Worm (Caenorhabditis elegans) whole organism, L4 larva: Measurements from ENCODE around the gene T21E8.6.

ENCODE experiments used
- D1046.2 ChIP-seq: fragments of 200-800 bp; sonication (Bioruptor generic); IDR thresholded peaks from 2 replicates; pipeline ENCODE4 v1.3.6; 2022; ENCODE audit warnings: missing genetic modification characterization, missing compliant biosample characterization
- F10B5.3 ChIP-seq: sonication (generic microtip); optimal IDR thresholded peaks from 2 replicates; lab custom pipeline; 2016; ENCODE audit warnings: mild to moderate bottlenecking, missing genetic modification characterization, missing compliant biosample characterization
- F44E2.7 ChIP-seq: fragments of 200-800 bp; sonication (Bioruptor generic); IDR thresholded peaks from 2 replicates; pipeline ENCODE4 v2.1.2; 2022; ENCODE audit warnings: missing genetic modification characterization, missing compliant biosample characterization
- T26A8.4 ChIP-seq: fragments of 200-800 bp; sonication (Bioruptor generic); IDR thresholded peaks from 2 replicates; pipeline ENCODE4 v1.3.6; 2022; ENCODE audit warnings: missing genetic modification characterization, missing compliant biosample characterization
- Y105C5A.15 ChIP-seq: fragments of 200-800 bp; sonication (Bioruptor generic); IDR thresholded peaks from 2 replicates; pipeline ENCODE4 v1.3.6; 2022; ENCODE audit warnings: missing genetic modification characterization, missing compliant biosample characterization
- Y48G9A.11 ChIP-seq: fragments of 200-800 bp; sonication (Bioruptor generic); IDR thresholded peaks from 2 replicates; pipeline ENCODE4 v1.3.6; 2022; ENCODE audit warnings: missing genetic modification reagents, missing genetic modification characterization, missing compliant biosample characterization
- Y5F2A.4 ChIP-seq: fragments of 200-800 bp; sonication (Bioruptor generic); optimal IDR thresholded peaks from 2 replicates; lab custom pipeline; 2018; ENCODE audit warnings: mild to moderate bottlenecking, missing genetic modification characterization, missing compliant biosample characterization
- Y75B8A.6 ChIP-seq: fragments of 200-800 bp; sonication (Bioruptor generic); IDR thresholded peaks from 2 replicates; pipeline ENCODE4 v1.3.6; 2022; ENCODE audit warnings: missing genetic modification reagents, missing genetic modification characterization, missing compliant biosample characterization
- ZK337.2 ChIP-seq: fragments of 200-800 bp; sonication (Bioruptor generic); IDR thresholded peaks from 2 replicates; pipeline ENCODE4 v1.3.6; 2022; ENCODE audit warnings: missing genetic modification reagents, missing genetic modification characterization, missing compliant biosample characterization
- ZK546.5 ChIP-seq, 2 experiments: sonication (generic microtip); optimal IDR thresholded peaks; 2 replicates each; lab custom pipeline; 2017; ENCODE audit warnings: missing biosample characterization in 2 of 2, missing genetic modification characterization in 2 of 2
- aha-1 ChIP-seq: fragments of 150-350 bp; peaks from one replicate; lab custom pipeline; 2014; ENCODE audit warnings: missing biosample characterization, missing genetic modification characterization
- aly-2 ChIP-seq: sonication (generic microtip); optimal IDR thresholded peaks from 2 replicates; lab custom pipeline; 2018; ENCODE audit warnings: missing biosample characterization, missing genetic modification characterization
- arid-1 ChIP-seq: fragments of 200-800 bp; sonication (Bioruptor generic); conservative IDR thresholded peaks from 2 replicates; pipeline ENCODE4 v1.3.6; 2022; ENCODE audit warnings: missing genetic modification reagents, missing genetic modification characterization, missing compliant biosample characterization
- ceh-20 ChIP-seq: fragments of 200-800 bp; sonication (Bioruptor generic); IDR thresholded peaks from 2 replicates; pipeline ENCODE4 v1.3.6; 2022; ENCODE audit warnings: missing genetic modification reagents, missing genetic modification characterization, missing compliant biosample characterization
- ceh-44 ChIP-seq: fragments of 200-800 bp; sonication (Bioruptor generic); IDR thresholded peaks from 2 replicates; pipeline ENCODE4 v1.3.6; 2022; ENCODE audit warnings: missing genetic modification reagents, missing genetic modification characterization, missing compliant biosample characterization
- cey-2 ChIP-seq: sonication (generic microtip); optimal IDR thresholded peaks from 3 replicates; lab custom pipeline; 2017; ENCODE audit warnings: missing genetic modification characterization, mild to moderate bottlenecking, missing compliant biosample characterization, antibody characterized with exemption, borderline replicate concordance; ENCODE audit not compliant: insufficient read depth
- daf-12 ChIP-seq: fragments of 150-350 bp; optimal IDR thresholded peaks from 2 replicates; lab custom pipeline; 2014; ENCODE audit warnings: missing biosample characterization, missing genetic modification reagents, missing genetic modification characterization
- dmd-6 ChIP-seq: fragments of 200-800 bp; sonication (Bioruptor generic); IDR thresholded peaks from 2 replicates; pipeline ENCODE4 v1.3.6; 2022; ENCODE audit warnings: missing genetic modification reagents, missing genetic modification characterization, missing compliant biosample characterization
- dmd-8 ChIP-seq: fragments of 200-800 bp; sonication (Bioruptor generic); IDR thresholded peaks from 2 replicates; pipeline ENCODE4 v1.3.6; 2022; ENCODE audit warnings: missing genetic modification characterization, missing compliant biosample characterization
- dpl-1 ChIP-seq: fragments of 150-350 bp; optimal IDR thresholded peaks from 2 replicates; lab custom pipeline; 2014; ENCODE audit warnings: missing biosample characterization, missing genetic modification reagents, missing genetic modification characterization
- duxl-1 ChIP-seq: sonication (generic microtip); optimal IDR thresholded peaks from 2 replicates; lab custom pipeline; 2016; ENCODE audit warnings: mild to moderate bottlenecking, missing genetic modification characterization, moderate library complexity, missing compliant biosample characterization; ENCODE audit not compliant: poor library complexity
- fkh-10 ChIP-seq: fragments of 150-350 bp; optimal IDR thresholded peaks from 2 replicates; lab custom pipeline; 2014; ENCODE audit warnings: missing biosample characterization, missing genetic modification reagents, missing genetic modification characterization
- fos-1 ChIP-seq: fragments of 150-350 bp; optimal IDR thresholded peaks from 2 replicates; lab custom pipeline; 2014; ENCODE audit warnings: missing biosample characterization, missing genetic modification characterization
- hlh-11 ChIP-seq: fragments of 200-800 bp; sonication (Bioruptor generic); optimal IDR thresholded peaks from 2 replicates; lab custom pipeline; 2018; ENCODE audit warnings: mild to moderate bottlenecking, missing genetic modification characterization, missing compliant biosample characterization
- hmg-1.1 ChIP-seq: fragments of 200-800 bp; sonication (Bioruptor generic); IDR thresholded peaks from 2 replicates; pipeline ENCODE4 v1.3.6; 2022; ENCODE audit warnings: missing genetic modification reagents, missing genetic modification characterization, missing compliant biosample characterization
- lim-7 ChIP-seq: fragments of 200-800 bp; sonication (Bioruptor generic); IDR thresholded peaks from 2 replicates; pipeline ENCODE4 v1.3.6; 2022; ENCODE audit warnings: missing genetic modification characterization, missing compliant biosample characterization
- lin-13 ChIP-seq: fragments of 150-350 bp; optimal IDR thresholded peaks from 2 replicates; lab custom pipeline; 2014; ENCODE audit warnings: missing biosample characterization, missing genetic modification reagents, missing genetic modification characterization
- lin-15B ChIP-seq: fragments of 150-350 bp; sonication (generic microtip); optimal IDR thresholded peaks from 3 replicates; lab custom pipeline; 2014; ENCODE audit warnings: missing biosample characterization, missing genetic modification characterization
- lin-29 ChIP-seq: fragments of 200-800 bp; sonication (Bioruptor generic); IDR thresholded peaks from 2 replicates; pipeline ENCODE4 v1.3.6; 2022; ENCODE audit warnings: missing genetic modification reagents, missing genetic modification characterization, missing compliant biosample characterization
- lin-38 ChIP-seq: fragments of 200-800 bp; sonication (Bioruptor generic); IDR thresholded peaks from 2 replicates; pipeline ENCODE4 v1.3.6; 2022; ENCODE audit warnings: missing genetic modification reagents, missing genetic modification characterization, missing compliant biosample characterization
- lin-39 ChIP-seq: fragments of 150-350 bp; optimal IDR thresholded peaks from 2 replicates; lab custom pipeline; 2014; ENCODE audit warnings: missing biosample characterization, missing genetic modification reagents, missing genetic modification characterization
- lsy-2 ChIP-seq, 2 experiments: fragments of 150-350 bp in 1 of 2; sonication (generic microtip) in 1 of 2; optimal IDR thresholded peaks; 2 replicates each; lab custom pipeline; 2014 to 2017; ENCODE audit warnings: missing biosample characterization in 2 of 2, missing genetic modification characterization in 2 of 2
- mdl-1 ChIP-seq, 2 experiments: fragments of 150-350 bp in 1 of 2; sonication (generic microtip) in 1 of 2; optimal IDR thresholded peaks; 2 replicates each; lab custom pipeline; 2014 to 2017; ENCODE audit warnings: missing biosample characterization in 2 of 2, missing genetic modification characterization in 2 of 2
- mep-1 ChIP-seq: fragments of 150-350 bp; sonication (generic microtip); optimal IDR thresholded peaks from 3 replicates; lab custom pipeline; 2014; ENCODE audit warnings: missing biosample characterization, missing genetic modification characterization
- nhr-10 ChIP-seq: fragments of 150-350 bp; optimal IDR thresholded peaks from 2 replicates; lab custom pipeline; 2014; ENCODE audit warnings: missing biosample characterization, missing genetic modification characterization
- nhr-102 ChIP-seq: sonication (generic microtip); optimal IDR thresholded peaks from 2 replicates; lab custom pipeline; 2016; ENCODE audit warnings: mild to moderate bottlenecking, missing genetic modification characterization, moderate library complexity, missing compliant biosample characterization
- nhr-11 ChIP-seq: fragments of 150-350 bp; optimal IDR thresholded peaks from 2 replicates; lab custom pipeline; 2014; ENCODE audit warnings: missing biosample characterization, missing genetic modification characterization
- nhr-111 ChIP-seq: fragments of 200-800 bp; sonication (Bioruptor generic); optimal IDR thresholded peaks from 2 replicates; lab custom pipeline; 2018; ENCODE audit warnings: mild to moderate bottlenecking, missing genetic modification characterization, missing compliant biosample characterization
- nhr-25 ChIP-seq: sonication (generic microtip); optimal IDR thresholded peaks from 2 replicates; lab custom pipeline; 2017; ENCODE audit warnings: missing genetic modification characterization, mild to moderate bottlenecking, missing compliant biosample characterization, antibody characterized with exemption, moderate library complexity, borderline replicate concordance; ENCODE audit not compliant: insufficient read depth
- nhr-48 ChIP-seq: sonication (generic microtip); optimal IDR thresholded peaks from 2 replicates; lab custom pipeline; 2016; ENCODE audit warnings: mild to moderate bottlenecking, missing genetic modification characterization, missing compliant biosample characterization
- nhr-6 ChIP-seq: fragments of 150-350 bp; optimal IDR thresholded peaks from 2 replicates; lab custom pipeline; 2014; ENCODE audit warnings: missing biosample characterization, missing genetic modification characterization
- nhr-77 ChIP-seq: fragments of 150-350 bp; optimal IDR thresholded peaks from 2 replicates; lab custom pipeline; 2014; ENCODE audit warnings: missing biosample characterization, missing genetic modification characterization
- pha-4 ChIP-seq, 2 experiments: fragments of 150-350 bp in 1 of 2; fragments of 200-800 bp in 1 of 2; sonication (Bioruptor generic) in 1 of 2; IDR thresholded peaks in 1 of 2; optimal IDR thresholded peaks in 1 of 2; 2 replicates each; pipeline versions ENCODE4 v1.3.6 to Lab custom; 2014 to 2022; ENCODE audit warnings: missing genetic modification characterization in 2 of 2, missing genetic modification reagents in 2 of 2, missing biosample characterization in 1 of 2, missing compliant biosample characterization in 1 of 2
- saeg-2 ChIP-seq: fragments of 200-800 bp; sonication (Bioruptor generic); IDR thresholded peaks from 2 replicates; pipeline ENCODE4 v1.3.6; 2022; ENCODE audit warnings: missing genetic modification reagents, missing genetic modification characterization, missing compliant biosample characterization
- set-16 ChIP-seq: fragments of 200-800 bp; sonication (Bioruptor generic); IDR thresholded peaks from 2 replicates; pipeline ENCODE4 v1.3.6; 2022; ENCODE audit warnings: missing genetic modification reagents, missing genetic modification characterization, missing compliant biosample characterization
- snpc-1.2 ChIP-seq: fragments of 200-800 bp; sonication (Bioruptor generic); IDR thresholded peaks from 2 replicates; pipeline ENCODE4 v1.3.6; 2022; ENCODE audit warnings: missing genetic modification reagents, missing genetic modification characterization, missing compliant biosample characterization
- tag-97 ChIP-seq: fragments of 200-800 bp; sonication (Bioruptor generic); IDR thresholded peaks from 2 replicates; pipeline ENCODE4 v1.3.6; 2022; ENCODE audit warnings: missing genetic modification characterization, missing compliant biosample characterization
- unc-130 ChIP-seq: sonication (generic microtip); optimal IDR thresholded peaks from 2 replicates; lab custom pipeline; 2016; ENCODE audit warnings: missing genetic modification reagents, missing genetic modification characterization, missing compliant biosample characterization
- zag-1 ChIP-seq: fragments of 150-350 bp; optimal IDR thresholded peaks from 2 replicates; lab custom pipeline; 2014; ENCODE audit warnings: missing biosample characterization, missing genetic modification characterization
- zfp-3 ChIP-seq: fragments of 200-800 bp; sonication (Bioruptor generic); conservative IDR thresholded peaks from 2 replicates; pipeline ENCODE4 v1.3.6; 2022; ENCODE audit warnings: missing genetic modification reagents, missing genetic modification characterization, missing compliant biosample characterization
- zip-11 ChIP-seq: fragments of 200-800 bp; sonication (Bioruptor generic); IDR thresholded peaks from 2 replicates; pipeline ENCODE4 v1.3.6; 2022; ENCODE audit warnings: missing genetic modification characterization, missing compliant biosample characterization
- ztf-7 ChIP-seq: fragments of 150-350 bp; optimal IDR thresholded peaks from 2 replicates; lab custom pipeline; 2014; ENCODE audit warnings: missing biosample characterization, missing genetic modification characterization

T21E8.6 gene

DNA sequence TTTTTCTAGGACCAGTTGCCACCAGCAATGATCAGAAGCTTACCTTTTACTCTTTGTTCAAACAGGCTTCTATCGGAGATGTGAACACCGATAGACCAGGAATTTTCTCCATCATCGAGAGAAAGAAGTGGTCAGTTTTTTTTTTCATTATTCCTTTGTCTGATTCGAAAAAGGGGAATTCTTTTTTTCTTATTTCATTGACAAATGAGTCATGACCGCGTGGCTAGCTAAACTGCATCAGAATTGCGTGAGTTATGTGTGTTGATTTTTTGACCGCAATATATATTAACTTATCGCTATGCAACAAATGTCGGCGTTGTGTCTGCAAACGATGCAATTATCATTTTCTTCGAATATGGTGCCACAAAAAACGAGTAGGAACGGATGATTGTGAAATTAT is 21.3 kb downstream of the T21E8.6 start:
- no peak for TF ChIP-seq snpc-1.2 (GFP tag; lab: Robert Waterston, UW)
- no peak for TF ChIP-seq tag-97 (GFP tag; lab: Robert Waterston, UW)
- peak; percentile 45 for TF ChIP-seq hlh-11 (tag; lab: Kevin White, UChicago)
- no peak for TF ChIP-seq nhr-10 (tag; lab: Kevin White, UChicago)
- no peak for TF ChIP-seq F10B5.3 (tag; lab: Kevin White, UChicago)
- no peak for TF ChIP-seq zip-11 (GFP tag; lab: Robert Waterston, UW)
- no peak for TF ChIP-seq duxl-1 (tag; lab: Kevin White, UChicago)
- TF ChIP-seq lin-39: no peak
- TF ChIP-seq ceh-20: 0 out of 2 replicates have a peak, but pooled peaks have one; percentile 27
- TF ChIP-seq zag-1 (tag; lab: Kevin White, UChicago): no peak
- TF ChIP-seq lsy-2 (tag; optimal IDR thresholded peaks at IDR 0.05; lab: Kevin White, UChicago): no peak
- no peak for TF ChIP-seq arid-1 (GFP tag; lab: Robert Waterston, UW)
- TF ChIP-seq dpl-1 (GFP tag; lab: Kevin White, UChicago): no peak
- TF ChIP-seq nhr-48 (tag; lab: Kevin White, UChicago): peak; percentile 53
- TF ChIP-seq ceh-44: no peak
- TF ChIP-seq Y105C5A.15 (GFP tag; lab: Robert Waterston, UW): no peak
- no peak for TF ChIP-seq fkh-10
- TF ChIP-seq zfp-3 (GFP tag; lab: Robert Waterston, UW): no peak
- no peak for TF ChIP-seq aha-1 (tag; lab: Kevin White, UChicago)
- no peak for TF ChIP-seq pha-4 (GFP tag; IDR thresholded peaks at IDR 0.05; lab: Robert Waterston, UW)
- TF ChIP-seq pha-4 (tag; optimal IDR thresholded peaks at IDR 0.05; lab: Kevin White, UChicago): no peak
- TF ChIP-seq dmd-6 (GFP tag; lab: Robert Waterston, UW): peak; percentile 32; the same call in 1 of the 2 replicates
- no peak for TF ChIP-seq unc-130 (GFP tag; lab: Kevin White, UChicago)
- no peak for TF ChIP-seq nhr-102
- no peak for TF ChIP-seq aly-2
- no peak for TF ChIP-seq lim-7 (GFP tag; lab: Robert Waterston, UW)
- TF ChIP-seq ztf-7 (tag; lab: Kevin White, UChicago): no peak
- TF ChIP-seq Y5F2A.4: no peak
- TF ChIP-seq daf-12: no peak
- no peak for TF ChIP-seq nhr-111 (GFP tag; lab: Kevin White, UChicago)
- TF ChIP-seq T26A8.4 (GFP tag; lab: Robert Waterston, UW): no peak
- TF ChIP-seq D1046.2 (GFP tag; lab: Robert Waterston, UW): no peak
- no peak for TF ChIP-seq ZK337.2
- no peak for TF ChIP-seq Y48G9A.11
- no peak for TF ChIP-seq nhr-11 (tag; lab: Kevin White, UChicago)
- TF ChIP-seq dmd-8: no peak
- TF ChIP-seq lin-38: no peak
- no peak for TF ChIP-seq cey-2 (tag; lab: Kevin White, UChicago)
- no peak for TF ChIP-seq hmg-1.1
- TF ChIP-seq F44E2.7 (GFP tag; lab: Robert Waterston, UW): no peak
- TF ChIP-seq nhr-77 (tag; lab: Kevin White, UChicago): no peak
- no peak for TF ChIP-seq ZK546.5 (tag; optimal IDR thresholded peaks at IDR 0.05; lab: Kevin White, UChicago)
- no peak for TF ChIP-seq saeg-2 (GFP tag; lab: Robert Waterston, UW)
- TF ChIP-seq lin-29: no peak
- no peak for TF ChIP-seq lin-13
- TF ChIP-seq Y75B8A.6 (GFP tag; lab: Robert Waterston, UW): no peak
- no peak for TF ChIP-seq nhr-6 (tag; lab: Kevin White, UChicago)
- no peak for TF ChIP-seq nhr-25 (tag; lab: Kevin White, UChicago)
- no peak for TF ChIP-seq set-16 (GFP tag; lab: Robert Waterston, UW)
- no peak for TF ChIP-seq fos-1
- TF ChIP-seq mdl-1 (tag; optimal IDR thresholded peaks at IDR 0.05; lab: Kevin White, UChicago): peak in 1 of 2 experiments; percentile 77
- TF ChIP-seq lin-15B (tag; lab: Kevin White, UChicago): no peak
- no peak for TF ChIP-seq mep-1 (tag; lab: Kevin White, UChicago)
